Worm (Caenorhabditis elegans) whole organism, mixed stage, embryonic: ENCODE data around the gene agl-1.

Experiments used
- M03D4.4 ChIP-seq: sonication (generic microtip); optimal IDR thresholded peaks from 2 replicates; lab custom pipeline; 2017; ENCODE audit warnings: mild to moderate bottlenecking, missing genetic modification characterization, missing compliant biosample characterization
- bed-3 ChIP-seq: fragments of 200-800 bp; sonication (Bioruptor generic); optimal IDR thresholded peaks from 3 replicates; lab custom pipeline; 2018; ENCODE audit warnings: mild to moderate bottlenecking, missing genetic modification characterization, moderate library complexity, missing compliant biosample characterization
- blmp-1 ChIP-seq: fragments of 150-350 bp; optimal IDR thresholded peaks from 2 replicates; lab custom pipeline; 2014; ENCODE audit warnings: missing biosample characterization, missing genetic modification characterization
- ceh-39 ChIP-seq: fragments of 150-350 bp; optimal IDR thresholded peaks from 2 replicates; lab custom pipeline; 2014; ENCODE audit warnings: missing biosample characterization, missing genetic modification characterization
- ceh-43 ChIP-seq: fragments of 200-800 bp; sonication (Bioruptor generic); optimal IDR thresholded peaks from 2 replicates; lab custom pipeline; 2018; ENCODE audit warnings: mild to moderate bottlenecking, missing genetic modification characterization, moderate library complexity, missing compliant biosample characterization
- ceh-83 ChIP-seq: fragments of 200-800 bp; sonication (Bioruptor generic); optimal IDR thresholded peaks from 2 replicates; lab custom pipeline; 2018; ENCODE audit warnings: mild to moderate bottlenecking, missing genetic modification characterization, missing compliant biosample characterization
- ces-1 ChIP-seq: fragments of 150-350 bp; optimal IDR thresholded peaks from 2 replicates; lab custom pipeline; 2014; ENCODE audit warnings: missing biosample characterization, missing genetic modification reagents, missing genetic modification characterization
- cnd-1 ChIP-seq: fragments of 200-800 bp; sonication (Bioruptor generic); optimal IDR thresholded peaks from 2 replicates; lab custom pipeline; 2018; ENCODE audit warnings: mild to moderate bottlenecking, missing genetic modification characterization, missing compliant biosample characterization
- drap-1 ChIP-seq: fragments of 200-800 bp; sonication (Bioruptor generic); optimal IDR thresholded peaks from 3 replicates; lab custom pipeline; 2018; ENCODE audit warnings: mild to moderate bottlenecking, missing genetic modification characterization, missing compliant biosample characterization
- elt-1 ChIP-seq: sonication (generic microtip); optimal IDR thresholded peaks from 2 replicates; lab custom pipeline; 2017; ENCODE audit warnings: missing genetic modification characterization, mild to moderate bottlenecking, missing compliant biosample characterization, antibody characterized with exemption, moderate library complexity, borderline replicate concordance; ENCODE audit not compliant: insufficient read depth
- elt-3 ChIP-seq: fragments of 150-350 bp; optimal IDR thresholded peaks from 2 replicates; lab custom pipeline; 2014; ENCODE audit warnings: missing biosample characterization, missing genetic modification characterization
- flh-1 ChIP-seq: fragments of 200-800 bp; sonication (Bioruptor generic); optimal IDR thresholded peaks from 2 replicates; lab custom pipeline; 2018; ENCODE audit warnings: mild to moderate bottlenecking, missing genetic modification characterization, moderate library complexity, missing compliant biosample characterization
- ham-2 ChIP-seq: fragments of 200-800 bp; sonication (Bioruptor generic); optimal IDR thresholded peaks from 2 replicates; lab custom pipeline; 2018; ENCODE audit warnings: mild to moderate bottlenecking, missing genetic modification characterization, missing compliant biosample characterization
- hlh-1 ChIP-seq: fragments of 150-350 bp; optimal IDR thresholded peaks from 2 replicates; lab custom pipeline; 2014; ENCODE audit warnings: missing biosample characterization, missing genetic modification reagents, missing genetic modification characterization
- lin-13 ChIP-seq: fragments of 150-350 bp; optimal IDR thresholded peaks from 2 replicates; lab custom pipeline; 2014; ENCODE audit warnings: missing biosample characterization, missing genetic modification characterization
- lin-32 ChIP-seq: fragments of 200-800 bp; sonication (Bioruptor generic); optimal IDR thresholded peaks from 2 replicates; lab custom pipeline; 2018; ENCODE audit warnings: mild to moderate bottlenecking, missing genetic modification characterization, missing compliant biosample characterization
- lsy-2 ChIP-seq: fragments of 150-350 bp; optimal IDR thresholded peaks from 2 replicates; lab custom pipeline; 2014; ENCODE audit warnings: missing biosample characterization, missing genetic modification characterization
- mab-5 ChIP-seq: fragments of 150-350 bp; optimal IDR thresholded peaks from 2 replicates; lab custom pipeline; 2014; ENCODE audit warnings: missing biosample characterization, missing genetic modification characterization
- mep-1 ChIP-seq: fragments of 150-350 bp; optimal IDR thresholded peaks from 2 replicates; lab custom pipeline; 2017; ENCODE audit warnings: missing biosample characterization, missing genetic modification reagents, missing genetic modification characterization, inconsistent platforms
- mls-2 ChIP-seq: sonication (generic microtip); optimal IDR thresholded peaks from 2 replicates; lab custom pipeline; 2016; ENCODE audit warnings: mild to moderate bottlenecking, missing genetic modification characterization, moderate library complexity, missing compliant biosample characterization
- nhr-12 ChIP-seq: fragments of 150-350 bp; optimal IDR thresholded peaks from 2 replicates; lab custom pipeline; 2014; ENCODE audit warnings: missing biosample characterization, missing genetic modification characterization
- nhr-2 ChIP-seq: fragments of 150-350 bp; optimal IDR thresholded peaks from 2 replicates; lab custom pipeline; 2014; ENCODE audit warnings: missing biosample characterization, missing genetic modification characterization
- nhr-237 ChIP-seq: fragments of 150-350 bp; optimal IDR thresholded peaks from 2 replicates; lab custom pipeline; 2014; ENCODE audit warnings: missing biosample characterization, missing genetic modification characterization
- nhr-28 ChIP-seq: fragments of 150-350 bp; optimal IDR thresholded peaks from 2 replicates; lab custom pipeline; 2014; ENCODE audit warnings: missing biosample characterization, missing genetic modification characterization
- pha-4 ChIP-seq: fragments of 150-350 bp; optimal IDR thresholded peaks from 2 replicates; lab custom pipeline; 2018; ENCODE audit warnings: missing biosample characterization, missing genetic modification reagents, missing genetic modification characterization
- sem-2 ChIP-seq: fragments of 200-800 bp; sonication (Bioruptor generic); optimal IDR thresholded peaks from 2 replicates; lab custom pipeline; 2018; ENCODE audit warnings: mild to moderate bottlenecking, missing genetic modification characterization, missing compliant biosample characterization
- snpc-4 ChIP-seq: fragments of 150-350 bp; optimal IDR thresholded peaks from 2 replicates; lab custom pipeline; 2014; ENCODE audit warnings: missing biosample characterization, missing genetic modification characterization
- sptf-1 ChIP-seq: sonication (generic microtip); optimal IDR thresholded peaks from 2 replicates; lab custom pipeline; 2017; ENCODE audit warnings: mild to moderate bottlenecking, missing genetic modification characterization, moderate library complexity, missing compliant biosample characterization
- tbx-8 ChIP-seq: fragments of 200-800 bp; sonication (Bioruptor generic); optimal IDR thresholded peaks from 2 replicates; lab custom pipeline; 2018; ENCODE audit warnings: mild to moderate bottlenecking, missing genetic modification characterization, moderate library complexity, missing compliant biosample characterization
- unc-120 ChIP-seq: sonication (generic microtip); optimal IDR thresholded peaks from 2 replicates; lab custom pipeline; 2017; ENCODE audit warnings: missing genetic modification characterization, missing compliant biosample characterization; ENCODE audit not compliant: poor library complexity, severe bottlenecking
- unc-39 ChIP-seq: fragments of 150-350 bp; optimal IDR thresholded peaks from 2 replicates; lab custom pipeline; 2014; ENCODE audit warnings: missing biosample characterization, missing genetic modification characterization
- unc-62 ChIP-seq: fragments of 150-350 bp; optimal IDR thresholded peaks from 2 replicates; lab custom pipeline; 2014; ENCODE audit warnings: missing biosample characterization, missing genetic modification reagents, missing genetic modification characterization
- zip-8 ChIP-seq: fragments of 150-350 bp; optimal IDR thresholded peaks from 2 replicates; lab custom pipeline; 2014; ENCODE audit warnings: missing biosample characterization, missing genetic modification characterization
- ztf-11 ChIP-seq: fragments of 150-350 bp; optimal IDR thresholded peaks from 2 replicates; lab custom pipeline; 2014; ENCODE audit warnings: missing biosample characterization, missing genetic modification characterization

agl-1 gene

ce11 chrII:14399595-14399994 is 41.7 kb upstream of the agl-1 start:
- TF ChIP-seq hlh-1 (tag; lab: Kevin White, UChicago) (peak; percentile 54), sem-2 (no peak), nhr-12 (tag; lab: Kevin White, UChicago) (no peak), ceh-83 (GFP tag; lab: Kevin White, UChicago) (peak; percentile 26), ces-1 (GFP tag; lab: Kevin White, UChicago) (peak; percentile 91), unc-120 (tag; lab: Kevin White, UChicago) (peak; percentile 32), lsy-2 (peak; percentile 69), ham-2 (GFP tag; lab: Kevin White, UChicago) (peak; percentile 52), mep-1 (tag; lab: Kevin White, UChicago) (peak; percentile 82), pha-4 (tag; lab: Kevin White, UChicago) (peak; percentile 95), ceh-39 (peak; percentile 64), nhr-237 (tag; lab: Kevin White, UChicago) (peak; percentile 85), ceh-43 (GFP tag; lab: Kevin White, UChicago) (peak; percentile 25), nhr-2 (tag; lab: Kevin White, UChicago) (peak; percentile 12), flh-1 (no peak), M03D4.4 (tag; lab: Kevin White, UChicago) (peak; percentile 2), lin-13 (tag; lab: Kevin White, UChicago) (peak; percentile 82), sptf-1 (tag; lab: Kevin White, UChicago) (peak; percentile 18), ztf-11 (tag; lab: Kevin White, UChicago) (no peak), mab-5 (no peak)

- TF ChIP-seq nhr-237 (tag; lab: Kevin White, UChicago) (no peak), ceh-43 (GFP tag; lab: Kevin White, UChicago) (no peak), bed-3 (GFP tag; lab: Kevin White, UChicago) (no peak), sem-2 (no peak), mls-2 (no peak), snpc-4 (tag; lab: Kevin White, UChicago) (no peak)
These were observed 35.9 kb upstream of the agl-1 start for ce11 chrII:14393766-14394165.

ce11 chrII:14390036-14390763 is 32.3 kb upstream of the agl-1 start, which contains the start of the genes kbp-3 and nurf-1:
Gene kbp-3 (minus strand): TSS chrII:14390078.
Gene nurf-1 (plus strand): TSS chrII:14390713.
- peak; percentile 18 for TF ChIP-seq unc-62
- TF ChIP-seq drap-1 (GFP tag; lab: Kevin White, UChicago), result no peak
- TF ChIP-seq mab-5, result no peak
- TF ChIP-seq lsy-2, result peak; percentile 62
- TF ChIP-seq mep-1 (tag; lab: Kevin White, UChicago), result peak; percentile 79
- TF ChIP-seq M03D4.4 (tag; lab: Kevin White, UChicago), result no peak
- peak; percentile 37 for TF ChIP-seq hlh-1 (tag; lab: Kevin White, UChicago)
- TF ChIP-seq nhr-237 (tag; lab: Kevin White, UChicago), result peak; percentile 22
- TF ChIP-seq pha-4 (tag; lab: Kevin White, UChicago), result peak; percentile 32
- TF ChIP-seq nhr-12 (tag; lab: Kevin White, UChicago), result no peak
- TF ChIP-seq lin-13 (tag; lab: Kevin White, UChicago), result peak; percentile 49
- peak; percentile 21 for TF ChIP-seq sptf-1 (tag; lab: Kevin White, UChicago)
- TF ChIP-seq nhr-28 (tag; lab: Kevin White, UChicago), result no peak
- no peak for TF ChIP-seq sem-2
- peak; percentile 56 for TF ChIP-seq unc-120 (tag; lab: Kevin White, UChicago)
- no peak for TF ChIP-seq ceh-43 (GFP tag; lab: Kevin White, UChicago)
- peak; percentile 1 for TF ChIP-seq cnd-1 (tag; lab: Kevin White, UChicago)
- TF ChIP-seq ces-1 (GFP tag; lab: Kevin White, UChicago), result peak; percentile 57
- no peak for TF ChIP-seq elt-1 (tag; lab: Kevin White, UChicago)
- TF ChIP-seq ceh-39, result peak; percentile 15

ce11 chrII:14388213-14388612 is 30.3 kb upstream of the agl-1 start, which contains the start of gene F26H11.8:
Gene F26H11.8 (plus strand): TSS chrII:14388513.
- no peak for TF ChIP-seq pha-4 (tag; lab: Kevin White, UChicago)
- no peak for TF ChIP-seq nhr-12 (tag; lab: Kevin White, UChicago)
- no peak for TF ChIP-seq sptf-1 (tag; lab: Kevin White, UChicago)
- TF ChIP-seq unc-62, result no peak
- TF ChIP-seq, all 35 proteins: peak for 0

- TF ChIP-seq bed-3 (GFP tag; lab: Kevin White, UChicago), result no peak
- no peak for TF ChIP-seq unc-39
- peak; percentile 60 for TF ChIP-seq lin-13 (tag; lab: Kevin White, UChicago)
- no peak for TF ChIP-seq ztf-11 (tag; lab: Kevin White, UChicago)
- no peak for TF ChIP-seq nhr-28 (tag; lab: Kevin White, UChicago)
- no peak for TF ChIP-seq ham-2 (GFP tag; lab: Kevin White, UChicago)
- peak; percentile 53 for TF ChIP-seq ceh-83 (GFP tag; lab: Kevin White, UChicago)
- no peak for TF ChIP-seq blmp-1 (tag; lab: Kevin White, UChicago)
- TF ChIP-seq zip-8 (tag; lab: Kevin White, UChicago), result no peak
- TF ChIP-seq nhr-2 (tag; lab: Kevin White, UChicago), result peak; percentile 3
- peak; percentile 68 for TF ChIP-seq hlh-1 (tag; lab: Kevin White, UChicago)
- TF ChIP-seq snpc-4 (tag; lab: Kevin White, UChicago), result no peak
- no peak for TF ChIP-seq cnd-1 (tag; lab: Kevin White, UChicago)
- no peak for TF ChIP-seq sem-2
- no peak for TF ChIP-seq drap-1 (GFP tag; lab: Kevin White, UChicago)
- no peak for TF ChIP-seq flh-1
- TF ChIP-seq lin-32, result no peak
- TF ChIP-seq M03D4.4 (tag; lab: Kevin White, UChicago), result no peak
- TF ChIP-seq pha-4 (tag; lab: Kevin White, UChicago), result peak; percentile 60
- TF ChIP-seq mls-2, result no peak
- TF ChIP-seq nhr-12 (tag; lab: Kevin White, UChicago), result no peak
- TF ChIP-seq mep-1 (tag; lab: Kevin White, UChicago), result peak; percentile 88
- peak; percentile 50 for TF ChIP-seq nhr-237 (tag; lab: Kevin White, UChicago)
- TF ChIP-seq elt-3 (tag; lab: Kevin White, UChicago), result no peak
- TF ChIP-seq unc-62, result peak; percentile 21
- TF ChIP-seq sptf-1 (tag; lab: Kevin White, UChicago), result peak; percentile 14
- TF ChIP-seq tbx-8 (GFP tag; lab: Kevin White, UChicago), result no peak
These were observed 25.7 kb upstream of the agl-1 start, which contains the start of gene mes-2 for ce11 chrII:14383644-14384043. Gene mes-2 (plus strand): TSS chrII:14383973.
